Worm (Caenorhabditis elegans): Measurements from ENCODE around the gene T04F8.7.

The T04F8.7 gene

DNA sequence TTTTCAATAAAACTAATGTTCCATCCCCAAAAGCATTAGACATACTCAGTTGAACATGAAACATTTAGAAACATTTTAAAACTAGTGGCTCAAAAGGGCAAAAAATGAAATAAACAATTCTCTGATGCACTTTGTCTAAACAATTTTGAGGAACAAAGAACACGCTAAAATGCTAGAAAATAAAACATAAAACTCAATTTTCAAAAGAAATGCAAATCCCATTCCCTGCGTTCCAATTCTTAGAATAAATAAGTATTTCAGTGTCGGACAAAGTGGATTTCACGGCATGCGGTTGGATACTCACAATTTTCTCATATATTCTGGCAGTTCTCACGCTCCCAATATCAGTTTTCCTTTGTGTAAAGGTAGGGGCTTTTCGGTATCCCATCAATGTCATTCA lies 47.5 kb downstream of the T04F8.7 start:
- no peak for TF ChIP-seq sea-2 (GFP tag; IDR thresholded peaks at IDR 0.05)
- TF ChIP-seq F39B2.1 (GFP tag; IDR thresholded peaks at IDR 0.05): no peak
- TF ChIP-seq nhr-179 (tag; optimal IDR thresholded peaks at IDR 0.05): no peak
- TF ChIP-seq Y79H2A.3 (GFP tag; conservative IDR thresholded peaks at IDR 0.05): no peak

ce11 chrX:11632107-11632506 lies 48.7 kb downstream of the T04F8.7 start, which contains the start of gene sto-6:
TSS of gene sto-6 (plus strand) at chrX:11632407.
- TF ChIP-seq zim-3 (tag; optimal IDR thresholded peaks at IDR 0.05) (no peak), ztf-26 (tag; optimal IDR thresholded peaks at IDR 0.05) (no peak), nhr-179 (tag; optimal IDR thresholded peaks at IDR 0.05) (no peak), athp-1 (tag; optimal IDR thresholded peaks at IDR 0.05) (no peak), K11D2.4 (GFP tag; IDR thresholded peaks at IDR 0.05) (no peak), ceh-79 (tag; optimal IDR thresholded peaks at IDR 0.05) (no peak), unc-130 (GFP tag; optimal IDR thresholded peaks at IDR 0.05) (no peak), lin-40 (tag; optimal IDR thresholded peaks at IDR 0.05) (no peak), die-1 (tag; optimal IDR thresholded peaks at IDR 0.05) (no peak), attf-5 (GFP tag; optimal IDR thresholded peaks at IDR 0.05) (no peak), let-526 (GFP tag; IDR thresholded peaks at IDR 0.05) (no peak), lin-26 (GFP tag; IDR thresholded peaks at IDR 0.05) (no peak), egl-18 (GFP tag; IDR thresholded peaks at IDR 0.05) (no peak), Y67H2A.10 (GFP tag; conservative IDR thresholded peaks at IDR 0.05) (no peak), egl-44 (GFP tag; IDR thresholded peaks at IDR 0.05) (no peak), let-607 (tag; optimal IDR thresholded peaks at IDR 0.05) (no peak)

DNA sequence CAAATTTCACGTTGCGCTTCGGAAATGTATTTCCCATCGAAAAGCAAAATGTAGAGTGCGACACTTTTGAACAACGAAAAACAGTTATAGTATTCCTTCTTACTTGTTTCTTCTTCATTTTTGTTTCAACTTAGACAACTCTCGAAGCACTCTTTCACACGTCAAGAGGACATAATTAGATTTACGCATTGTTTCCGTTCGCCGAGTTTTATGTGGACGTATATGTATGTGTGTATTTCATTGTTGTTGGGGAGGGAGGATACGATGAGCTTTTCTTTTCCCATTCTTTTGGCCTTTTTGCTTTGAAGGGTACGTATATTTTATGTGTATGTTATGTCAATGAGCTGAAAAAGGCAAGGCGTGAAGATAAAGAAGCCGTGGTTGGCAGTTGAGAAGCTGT lies 50.3 kb downstream of the T04F8.7 start:
- TF ChIP-seq lin-26 (GFP tag; IDR thresholded peaks at IDR 0.05): no peak
- TF ChIP-seq atf-7 (tag; optimal IDR thresholded peaks at IDR 0.05): no peak
- TF ChIP-seq hrde-1 (tag; optimal IDR thresholded peaks at IDR 0.05; ENCODE audit: borderline replicate concordance): no peak
- TF ChIP-seq ceh-79 (tag; optimal IDR thresholded peaks at IDR 0.05): no peak

DNA sequence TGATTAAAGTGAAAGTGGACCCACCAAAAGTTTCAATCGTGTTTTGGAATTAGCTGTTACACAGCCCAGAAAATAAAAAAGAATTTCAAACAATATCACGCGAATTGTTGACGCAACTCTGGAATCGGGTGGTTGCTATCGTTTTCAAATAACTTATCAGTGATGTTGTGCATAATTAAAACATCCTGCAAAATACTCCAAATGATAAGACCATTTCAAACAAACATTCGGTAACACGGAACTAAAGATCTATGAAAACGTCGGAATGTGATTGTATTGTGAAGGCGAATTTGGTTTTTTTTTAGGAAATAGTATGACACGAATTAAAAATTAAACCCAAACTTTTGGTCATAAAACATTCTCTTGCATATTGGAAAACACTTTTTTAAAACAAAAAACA lies 52.2 kb downstream of the T04F8.7 start, which contains the start of gene spp-30:
TSS of gene spp-30 (minus strand) at position 101 of the 400 bp plus-strand sequence.
- TF ChIP-seq B0261.1 (tag; optimal IDR thresholded peaks at IDR 0.05) (no peak), efl-1 (GFP tag; optimal IDR thresholded peaks at IDR 0.05) (no peak), repo-1 (tag; optimal IDR thresholded peaks at IDR 0.05) (no peak), ceh-58 (GFP tag; IDR thresholded peaks at IDR 0.05) (no peak), unc-62 (GFP tag; optimal IDR thresholded peaks at IDR 0.05) (no peak), B0336.3 (GFP tag; IDR thresholded peaks at IDR 0.05) (no peak), lin-54 (GFP tag; optimal IDR thresholded peaks at IDR 0.05) (no peak), mes-4 (tag; optimal IDR thresholded peaks at IDR 0.05) (no peak), tlf-1 (GFP tag; optimal IDR thresholded peaks at IDR 0.05) (no peak), ztf-28 (GFP tag; IDR thresholded peaks at IDR 0.05) (no peak), mel-28 (tag; optimal IDR thresholded peaks at IDR 0.05; ENCODE audit: borderline replicate concordance) (no peak), nfya-2 (GFP tag; IDR thresholded peaks at IDR 0.05) (no peak), F10E7.11 (tag; optimal IDR thresholded peaks at IDR 0.05) (no peak), egl-44 (GFP tag; IDR thresholded peaks at IDR 0.05) (no peak), lin-26 (GFP tag; IDR thresholded peaks at IDR 0.05) (no peak), hmg-20 (GFP tag; IDR thresholded peaks at IDR 0.05) (no peak)

All from whole organism, young adult.